Fruit fly (Drosophila melanogaster) whole organism, pupa: ENCODE data around the gene PolD3.

Source experiments
- CG10348 ChIP-seq: fragments of 200-800 bp; sonication (Bioruptor generic); IDR thresholded peaks from 2 replicates; pipeline ENCODE4 v1.3.6; 2022; ENCODE audit warnings: missing biosample characterization, missing genetic modification characterization
- CG12605 ChIP-seq: fragments of 200-800 bp; sonication (Bioruptor generic); IDR thresholded peaks from 2 replicates; pipeline ENCODE4 v1.3.6; 2022; ENCODE audit warnings: missing biosample characterization, missing genetic modification characterization
- CG13204 ChIP-seq: fragments of 200-800 bp; sonication (Bioruptor generic); optimal IDR thresholded peaks from 2 replicates; lab custom pipeline; 2018; ENCODE audit warnings: missing biosample characterization, mild to moderate bottlenecking, missing genetic modification characterization, moderate library complexity
- CG14655 ChIP-seq: fragments of 200-800 bp; sonication (Bioruptor generic); optimal IDR thresholded peaks from 3 replicates; lab custom pipeline; 2017; ENCODE audit warnings: mild to moderate bottlenecking, missing biosample characterization, missing genetic modification reagents, missing genetic modification characterization
- CG15710 ChIP-seq: fragments of 200-800 bp; sonication (Bioruptor generic); optimal IDR thresholded peaks from 2 replicates; lab custom pipeline; 2018; ENCODE audit warnings: missing biosample characterization, mild to moderate bottlenecking, missing genetic modification characterization, moderate library complexity
- CG17806 ChIP-seq: fragments of 200-800 bp; sonication (Bioruptor generic); optimal IDR thresholded peaks from 2 replicates; lab custom pipeline; 2018; ENCODE audit warnings: missing biosample characterization, mild to moderate bottlenecking, missing genetic modification characterization, moderate library complexity
- CG32121 ChIP-seq: fragments of 200-800 bp; sonication (Bioruptor generic); IDR thresholded peaks from 2 replicates; pipeline ENCODE4 v1.3.6; 2022; ENCODE audit warnings: missing biosample characterization, missing genetic modification characterization
- CG34367 ChIP-seq: fragments of 200-800 bp; sonication (Bioruptor generic); optimal IDR thresholded peaks from 2 replicates; lab custom pipeline; 2018; ENCODE audit warnings: missing biosample characterization, mild to moderate bottlenecking, missing genetic modification characterization
- CG4496 ChIP-seq: fragments of 200-800 bp; sonication (Bioruptor generic); IDR thresholded peaks from 3 replicates; pipeline ENCODE4 v1.3.6; 2022; ENCODE audit warnings: missing biosample characterization, missing genetic modification characterization
- CG8159 ChIP-seq: fragments of 200-800 bp; sonication (Bioruptor generic); optimal IDR thresholded peaks from 3 replicates; lab custom pipeline; 2018; ENCODE audit warnings: missing biosample characterization, mild to moderate bottlenecking, missing genetic modification characterization, moderate library complexity
- CG8301 ChIP-seq: fragments of 200-800 bp; sonication (Bioruptor generic); optimal IDR thresholded peaks from 2 replicates; lab custom pipeline; 2018; ENCODE audit warnings: missing biosample characterization, mild to moderate bottlenecking, missing genetic modification characterization
- CG9948 ChIP-seq: fragments of 200-800 bp; sonication (Bioruptor generic); optimal IDR thresholded peaks from 2 replicates; lab custom pipeline; 2018; ENCODE audit warnings: missing biosample characterization, mild to moderate bottlenecking, missing genetic modification characterization, moderate library complexity
- D1 ChIP-seq: fragments of 200-800 bp; sonication (Bioruptor generic); optimal IDR thresholded peaks from 2 replicates; lab custom pipeline; 2018; ENCODE audit warnings: missing biosample characterization, mild to moderate bottlenecking, missing genetic modification characterization, moderate library complexity
- EcR ChIP-seq: fragments of 200-800 bp; sonication (Bioruptor generic); optimal IDR thresholded peaks from 3 replicates; lab custom pipeline; 2019; ENCODE audit warnings: missing biosample characterization, missing genetic modification characterization, mild to moderate bottlenecking, moderate library complexity, missing genetic modification reagents
- Ets98B ChIP-seq: fragments of 200-800 bp; sonication (Bioruptor generic); IDR thresholded peaks from 2 replicates; pipeline ENCODE4 v1.3.6; 2022; ENCODE audit warnings: missing biosample characterization, missing genetic modification characterization
- Pif1A ChIP-seq: fragments of 200-800 bp; sonication (Bioruptor generic); optimal IDR thresholded peaks from 3 replicates; lab custom pipeline; 2016; ENCODE audit warnings: missing biosample characterization, missing genetic modification characterization
- Pif1B ChIP-seq: fragments of 200-800 bp; sonication (Bioruptor generic); optimal IDR thresholded peaks from 3 replicates; lab custom pipeline; 2016; ENCODE audit warnings: missing biosample characterization, missing genetic modification characterization
- Snoo ChIP-seq: fragments of 200-800 bp; sonication (Bioruptor generic); optimal IDR thresholded peaks from 3 replicates; lab custom pipeline; 2017; ENCODE audit warnings: missing biosample characterization, mild to moderate bottlenecking, missing genetic modification characterization, inconsistent platforms
- fd96Ca ChIP-seq: fragments of 200-800 bp; sonication (Bioruptor generic); IDR thresholded peaks from 3 replicates; pipeline ENCODE4 v1.3.6; 2022; ENCODE audit warnings: missing biosample characterization, missing genetic modification characterization
- gl ChIP-seq: fragments of 200-800 bp; sonication (Bioruptor generic); optimal IDR thresholded peaks from 2 replicates; lab custom pipeline; 2018; ENCODE audit warnings: missing biosample characterization, mild to moderate bottlenecking, missing genetic modification characterization
- rn ChIP-seq: fragments of 200-800 bp; sonication (Bioruptor generic); IDR thresholded peaks from 2 replicates; pipeline ENCODE4 v1.3.6; 2022; ENCODE audit warnings: missing biosample characterization, missing genetic modification characterization

Gene PolD3

dm6 chr2L:15256249-15256648 lies at the start of gene PolD3, which contains the start of gene Uxt:
TSS of gene PolD3 (minus strand) at chr2L:15256304.
TSS of gene Uxt (plus strand) at chr2L:15256581.
- no peak for TF ChIP-seq CG9948 (tag; lab: Kevin White, UChicago)
- TF ChIP-seq, all 21 proteins: peak for 0

- TF ChIP-seq CG13204 (GFP tag; lab: Kevin White, UChicago) (no peak), EcR (no peak), Ets98B (GFP tag; lab: Robert Waterston, UW) (no peak), CG14655 (peak; percentile 67), D1 (tag; lab: Kevin White, UChicago) (peak; percentile 41), CG4496 (GFP tag; lab: Robert Waterston, UW) (no peak), CG10348 (GFP tag; lab: Robert Waterston, UW) (no peak), rn (GFP tag; lab: Robert Waterston, UW) (no peak), Pif1B (GFP tag; lab: Kevin White, UChicago) (peak; percentile 40), gl (no peak), Pif1A (GFP tag; lab: Kevin White, UChicago) (peak; percentile 29), CG15710 (tag; lab: Kevin White, UChicago) (peak; percentile 44), CG32121 (0 out of 2 replicates have a peak, but pooled peaks have one; percentile 26), CG8159 (tag; lab: Kevin White, UChicago) (peak; percentile 71), CG9948 (tag; lab: Kevin White, UChicago) (peak; percentile 66), CG8301 (tag; lab: Kevin White, UChicago) (peak; percentile 68), CG17806 (peak; percentile 59), fd96Ca (GFP tag; lab: Robert Waterston, UW) (no peak), Snoo (tag; lab: Kevin White, UChicago) (peak; percentile 22), CG34367 (peak; percentile 25), CG12605 (no peak)
These were observed 48.3 kb upstream of the PolD3 start for dm6 chr2L:15304359-15304758.

- peak; percentile 83 for TF ChIP-seq EcR
- no peak for TF ChIP-seq CG13204 (GFP tag; lab: Kevin White, UChicago)
These were observed 45.7 kb upstream of the PolD3 start for dm6 chr2L:15301841-15302240.

dm6 chr2L:15297508-15297907 lies 41.4 kb upstream of the PolD3 start, which contains the start of gene CG15262:
TSS of gene CG15262 (plus strand) at chr2L:15297808.
- TF ChIP-seq CG4496 (GFP tag; lab: Robert Waterston, UW), result no peak
- TF ChIP-seq CG15710 (tag; lab: Kevin White, UChicago), result no peak
- no peak for TF ChIP-seq Snoo (tag; lab: Kevin White, UChicago)
- no peak for TF ChIP-seq CG8301 (tag; lab: Kevin White, UChicago)
- no peak for TF ChIP-seq rn (GFP tag; lab: Robert Waterston, UW)
- no peak for TF ChIP-seq CG12605
- no peak for TF ChIP-seq CG17806
- TF ChIP-seq gl, result no peak
- no peak for TF ChIP-seq CG13204 (GFP tag; lab: Kevin White, UChicago)
- TF ChIP-seq CG34367, result no peak
- no peak for TF ChIP-seq CG32121
- TF ChIP-seq D1 (tag; lab: Kevin White, UChicago), result no peak
- no peak for TF ChIP-seq CG9948 (tag; lab: Kevin White, UChicago)
- no peak for TF ChIP-seq Pif1A (GFP tag; lab: Kevin White, UChicago)
- TF ChIP-seq CG10348 (GFP tag; lab: Robert Waterston, UW), result no peak
- TF ChIP-seq CG14655, result no peak
- TF ChIP-seq EcR, result no peak
- no peak for TF ChIP-seq CG8159 (tag; lab: Kevin White, UChicago)

dm6 chr2L:15292139-15292538 lies 36.0 kb upstream of the PolD3 start, which contains the start of gene CG15260:
TSS of gene CG15260 (minus strand) at chr2L:15292239.
- TF ChIP-seq CG9948 (tag; lab: Kevin White, UChicago), result no peak
- no peak for TF ChIP-seq CG8301 (tag; lab: Kevin White, UChicago)
- no peak for TF ChIP-seq CG14655
- no peak for TF ChIP-seq CG17806
- TF ChIP-seq Pif1B (GFP tag; lab: Kevin White, UChicago), result no peak
- no peak for TF ChIP-seq rn (GFP tag; lab: Robert Waterston, UW)
- no peak for TF ChIP-seq D1 (tag; lab: Kevin White, UChicago)
- TF ChIP-seq Snoo (tag; lab: Kevin White, UChicago), result no peak

- TF ChIP-seq Pif1A (GFP tag; lab: Kevin White, UChicago), result no peak
These were observed 28.6 kb upstream of the PolD3 start, which contains the start of gene CG15263 for dm6 chr2L:15284700-15285099. TSS of gene CG15263 (plus strand) at chr2L:15285000.

- no peak for TF ChIP-seq CG12605
- peak; percentile 39 for TF ChIP-seq Snoo (tag; lab: Kevin White, UChicago)
These were observed 24.9 kb upstream of the PolD3 start for dm6 chr2L:15280975-15281374.

- peak; percentile 32 for TF ChIP-seq Pif1B (GFP tag; lab: Kevin White, UChicago)
- TF ChIP-seq D1 (tag; lab: Kevin White, UChicago), result no peak
- TF ChIP-seq CG13204 (GFP tag; lab: Kevin White, UChicago), result no peak
- TF ChIP-seq CG8301 (tag; lab: Kevin White, UChicago), result no peak
- TF ChIP-seq EcR, result no peak
- TF ChIP-seq CG9948 (tag; lab: Kevin White, UChicago), result peak; percentile 32
- 0 out of 3 replicates have a peak, but pooled peaks have one; percentile 8 for TF ChIP-seq fd96Ca (GFP tag; lab: Robert Waterston, UW)
- TF ChIP-seq Snoo (tag; lab: Kevin White, UChicago), result peak; percentile 43
- TF ChIP-seq CG8159 (tag; lab: Kevin White, UChicago), result peak; percentile 57
- peak; percentile 36 for TF ChIP-seq Pif1A (GFP tag; lab: Kevin White, UChicago)
- peak; percentile 27 for TF ChIP-seq CG34367
- no peak for TF ChIP-seq CG14655
- TF ChIP-seq CG15710 (tag; lab: Kevin White, UChicago), result peak; percentile 39
- no peak for TF ChIP-seq Ets98B (GFP tag; lab: Robert Waterston, UW)
- TF ChIP-seq CG10348 (GFP tag; lab: Robert Waterston, UW), result no peak
- no peak for TF ChIP-seq CG12605
- TF ChIP-seq CG4496 (GFP tag; lab: Robert Waterston, UW), result 0 out of 3 replicates have a peak, but pooled peaks have one; percentile 24
- peak; percentile 29; the same call in 1 of the 2 replicates for TF ChIP-seq CG32121
- TF ChIP-seq rn (GFP tag; lab: Robert Waterston, UW), result no peak; the same call in 1 of the 2 replicates
- peak; percentile 52 for TF ChIP-seq CG17806
- no peak for TF ChIP-seq gl
These were observed 19.7 kb upstream of the PolD3 start for dm6 chr2L:15275794-15276193.
